Worm (Caenorhabditis elegans) whole organism, mixed stage, embryonic: Measurements from ENCODE around the gene T19C3.3.

Source experiments
- M03D4.4 ChIP-seq: sonication (generic microtip); optimal IDR thresholded peaks from 2 replicates; lab custom pipeline; 2017; ENCODE audit warnings: mild to moderate bottlenecking, missing genetic modification characterization, missing compliant biosample characterization
- drap-1 ChIP-seq: fragments of 200-800 bp; sonication (Bioruptor generic); optimal IDR thresholded peaks from 3 replicates; lab custom pipeline; 2018; ENCODE audit warnings: mild to moderate bottlenecking, missing genetic modification characterization, missing compliant biosample characterization
- flh-1 ChIP-seq: fragments of 200-800 bp; sonication (Bioruptor generic); optimal IDR thresholded peaks from 2 replicates; lab custom pipeline; 2018; ENCODE audit warnings: mild to moderate bottlenecking, missing genetic modification characterization, moderate library complexity, missing compliant biosample characterization
- lsy-2 ChIP-seq: fragments of 150-350 bp; optimal IDR thresholded peaks from 2 replicates; lab custom pipeline; 2014; ENCODE audit warnings: missing biosample characterization, missing genetic modification characterization
- nhr-76 ChIP-seq: sonication (generic microtip); optimal IDR thresholded peaks from 2 replicates; lab custom pipeline; 2017; ENCODE audit warnings: missing biosample characterization, missing genetic modification characterization
- ztf-11 ChIP-seq: fragments of 150-350 bp; optimal IDR thresholded peaks from 2 replicates; lab custom pipeline; 2014; ENCODE audit warnings: missing biosample characterization, missing genetic modification characterization

ce11 chrIII:654365-654764 lies 40.0 kb upstream of the T19C3.3 start:
- TF ChIP-seq M03D4.4 (tag; lab: Kevin White, UChicago) = no peak
- no peak for TF ChIP-seq lsy-2
- no peak for TF ChIP-seq ztf-11 (tag; lab: Kevin White, UChicago)
- no peak for TF ChIP-seq flh-1 (GFP tag; lab: Kevin White, UChicago)
- TF ChIP-seq drap-1 = no peak
- no peak for TF ChIP-seq nhr-76 (tag; lab: Kevin White, UChicago)
